Worm (Caenorhabditis elegans): Measurements from ENCODE around the gene pro-2.

The pro-2 gene

ce11 chrII:10308726-10309125 lies 36.2 kb downstream of the pro-2 start, which contains the start of gene gcy-4:
gcy-4 (minus strand) TSS chrII:10308826.
- TF ChIP-seq flt-1 (GFP tag; IDR thresholded peaks at IDR 0.05) (no peak), hnd-1 (tag; optimal IDR thresholded peaks at IDR 0.05) (no peak), ceh-13 (GFP tag; optimal IDR thresholded peaks at IDR 0.05) (no peak), B0310.2 (tag; optimal IDR thresholded peaks at IDR 0.05) (no peak), sea-1 (GFP tag; conservative IDR thresholded peaks at IDR 0.05) (no peak), tbx-11 (GFP tag; IDR thresholded peaks at IDR 0.05) (no peak), ceh-36 (tag; optimal IDR thresholded peaks at IDR 0.05) (no peak), hmg-4 (GFP tag; optimal IDR thresholded peaks at IDR 0.05) (no peak)

DNA sequence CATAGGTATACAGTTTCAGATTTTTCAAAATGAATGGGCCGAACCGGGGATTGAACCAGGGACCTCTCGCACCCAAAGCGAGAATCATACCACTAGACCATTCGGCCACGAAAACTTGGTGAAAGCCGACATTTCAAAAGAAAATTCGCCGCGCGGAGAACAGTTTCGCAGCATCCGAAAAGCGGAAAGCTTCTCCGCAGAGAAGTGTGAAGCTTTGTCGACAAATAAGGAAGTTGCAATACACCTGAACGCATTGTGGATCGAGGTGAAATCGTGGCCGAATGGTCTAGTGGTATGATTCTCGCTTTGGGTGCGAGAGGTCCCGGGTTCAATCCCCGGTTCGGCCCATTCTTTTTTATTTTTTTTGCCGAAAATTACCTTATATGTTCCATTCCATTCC lies 40.2 kb downstream of the pro-2 start:
- TF ChIP-seq scrt-1 (GFP tag; IDR thresholded peaks at IDR 0.05), result 0 out of 2 replicates have a peak, but pooled peaks have one; percentile 56

ce11 chrII:10303663-10304115 lies 41.2 kb downstream of the pro-2 start, which contains the start of gene vha-9:
vha-9 (minus strand) TSS chrII:10303713.
- TF ChIP-seq hmbx-1 (tag; optimal IDR thresholded peaks at IDR 0.05) (no peak), hmg-4 (GFP tag; optimal IDR thresholded peaks at IDR 0.05) (peak; percentile 43), F13C5.2 (tag; optimal IDR thresholded peaks at IDR 0.05) (peak; percentile 36), flt-1 (GFP tag; IDR thresholded peaks at IDR 0.05) (no peak), ama-1 (optimal IDR thresholded peaks at IDR 0.05) (no peak), ceh-36 (tag; optimal IDR thresholded peaks at IDR 0.05) (peak; percentile 67), tbx-11 (GFP tag; IDR thresholded peaks at IDR 0.05) (no peak), ceh-13 (GFP tag; optimal IDR thresholded peaks at IDR 0.05) (no peak), B0310.2 (tag; optimal IDR thresholded peaks at IDR 0.05) (no peak), sea-1 (GFP tag; conservative IDR thresholded peaks at IDR 0.05) (no peak), pes-1 (GFP tag; IDR thresholded peaks at IDR 0.05) (no peak; the same call in 1 of the 2 replicates), hnd-1 (tag; optimal IDR thresholded peaks at IDR 0.05) (no peak), aly-1 (tag; optimal IDR thresholded peaks at IDR 0.05) (no peak), scrt-1 (GFP tag; IDR thresholded peaks at IDR 0.05) (peak; percentile 29; the same call in 1 of the 2 replicates), ets-7 (tag; optimal IDR thresholded peaks at IDR 0.05) (no peak), tbx-37 (GFP tag; conservative IDR thresholded peaks at IDR 0.05) (no peak)

- no peak for TF ChIP-seq B0310.2 (tag; optimal IDR thresholded peaks at IDR 0.05)
- no peak for TF ChIP-seq aly-1 (tag; optimal IDR thresholded peaks at IDR 0.05)
- TF ChIP-seq hmg-4 (GFP tag; optimal IDR thresholded peaks at IDR 0.05), result no peak
- no peak for TF ChIP-seq ama-1 (optimal IDR thresholded peaks at IDR 0.05)
- TF ChIP-seq ceh-13 (GFP tag; optimal IDR thresholded peaks at IDR 0.05), result no peak
- TF ChIP-seq tbx-11 (GFP tag; IDR thresholded peaks at IDR 0.05), result no peak
These were observed 42.3 kb downstream of the pro-2 start, which contains the start of gene clpp-1 for ce11 chrII:10302646-10303045. clpp-1 (minus strand) TSS chrII:10302842.

- 0 out of 2 replicates have a peak, but pooled peaks have one; percentile 37 for TF ChIP-seq tbx-11 (GFP tag; IDR thresholded peaks at IDR 0.05)
These were observed 42.8 kb downstream of the pro-2 start for ce11 chrII:10302141-10302574.

DNA sequence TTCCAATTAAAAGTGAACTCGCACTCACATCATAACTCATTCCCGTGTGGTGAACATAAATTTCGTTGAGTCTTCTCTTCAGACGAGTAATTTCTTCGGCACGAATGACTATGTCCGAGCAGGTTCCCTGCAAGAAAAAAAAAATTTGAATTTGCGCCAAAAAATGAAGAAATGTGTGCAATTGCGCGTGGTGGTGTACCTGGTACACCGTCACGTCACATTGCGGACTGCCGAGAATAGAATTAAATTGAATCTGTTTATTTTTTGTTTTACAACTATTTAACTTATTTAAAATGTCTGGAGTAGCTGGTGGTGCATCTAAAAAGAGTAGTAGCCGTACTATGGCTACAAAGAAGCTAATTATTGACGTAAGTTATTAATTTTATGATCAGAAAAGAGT lies 44.0 kb downstream of the pro-2 start, which contains the start of gene mdt-22:
Gene mdt-22 (plus strand): TSS at position 263 of the 400 bp plus-strand sequence.
- peak; percentile 54; the same call in 1 of the 2 replicates for TF ChIP-seq tbx-37 (GFP tag; conservative IDR thresholded peaks at IDR 0.05)
- TF ChIP-seq F13C5.2 (tag; optimal IDR thresholded peaks at IDR 0.05), result peak; percentile 88
- no peak for TF ChIP-seq ama-1 (optimal IDR thresholded peaks at IDR 0.05)
- TF ChIP-seq tbx-11 (GFP tag; IDR thresholded peaks at IDR 0.05), result no peak
- peak; percentile 54; the same call in 1 of the 2 replicates for TF ChIP-seq pes-1 (GFP tag; IDR thresholded peaks at IDR 0.05)

ce11 chrII:10300082-10300749 lies 44.7 kb downstream of the pro-2 start, which contains the start of gene nep-26:
nep-26 (minus strand) TSS chrII:10300132.
- TF ChIP-seq flt-1 (GFP tag; IDR thresholded peaks at IDR 0.05), result no peak
- no peak for TF ChIP-seq sea-1 (GFP tag; conservative IDR thresholded peaks at IDR 0.05)
- TF ChIP-seq F13C5.2 (tag; optimal IDR thresholded peaks at IDR 0.05), result no peak
- no peak for TF ChIP-seq ceh-13 (GFP tag; optimal IDR thresholded peaks at IDR 0.05)
- TF ChIP-seq tbx-11 (GFP tag; IDR thresholded peaks at IDR 0.05), result no peak
- no peak for TF ChIP-seq ama-1 (optimal IDR thresholded peaks at IDR 0.05)
- TF ChIP-seq ceh-36 (tag; optimal IDR thresholded peaks at IDR 0.05), result no peak
- TF ChIP-seq aly-1 (tag; optimal IDR thresholded peaks at IDR 0.05), result no peak
- no peak for TF ChIP-seq pes-1 (GFP tag; IDR thresholded peaks at IDR 0.05)
- TF ChIP-seq ets-7 (tag; optimal IDR thresholded peaks at IDR 0.05), result no peak
- TF ChIP-seq scrt-1 (GFP tag; IDR thresholded peaks at IDR 0.05), result no peak
- no peak for TF ChIP-seq B0310.2 (tag; optimal IDR thresholded peaks at IDR 0.05)
- no peak for TF ChIP-seq tbx-37 (GFP tag; conservative IDR thresholded peaks at IDR 0.05)
- TF ChIP-seq hnd-1 (tag; optimal IDR thresholded peaks at IDR 0.05), result no peak
- no peak for TF ChIP-seq hmg-4 (GFP tag; optimal IDR thresholded peaks at IDR 0.05)
- TF ChIP-seq tra-4 (tag; optimal IDR thresholded peaks at IDR 0.05), result no peak
- no peak for TF ChIP-seq hmbx-1 (tag; optimal IDR thresholded peaks at IDR 0.05)

DNA sequence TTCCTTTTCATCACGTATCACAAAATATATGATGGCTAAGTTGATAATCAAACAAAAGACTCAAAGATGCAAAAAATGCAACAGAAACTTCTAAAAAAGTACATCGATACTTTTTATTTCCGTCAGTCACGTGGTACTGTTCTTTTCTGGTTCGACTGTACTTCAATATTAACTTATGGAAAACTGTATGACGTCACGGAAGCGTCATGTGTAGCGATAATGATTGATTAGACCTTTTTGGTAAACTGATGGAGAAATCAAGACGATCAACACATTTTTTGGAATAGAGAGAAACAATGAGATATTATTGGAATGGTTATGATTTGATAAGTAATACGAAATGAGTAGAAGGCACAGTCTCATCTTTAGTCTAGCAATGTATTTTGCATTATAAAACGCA lies 50.6 kb downstream of the pro-2 start:
- TF ChIP-seq B0310.2 (tag; optimal IDR thresholded peaks at IDR 0.05) (no peak), ama-1 (optimal IDR thresholded peaks at IDR 0.05) (no peak), flt-1 (GFP tag; IDR thresholded peaks at IDR 0.05) (no peak)
